Fruit fly (Drosophila melanogaster) whole organism, embryonic: Measurements from ENCODE around the gene CG6294.
A peak's percentile ranks its signal among the peaks of the same experiment; 100 is the strongest.

Experiments used
- BEAF-32 ChIP-seq: fragments of 200-800 bp; sonication (Bioruptor generic); optimal IDR thresholded peaks from 3 replicates; lab custom pipeline; 2017; ENCODE audit warnings: missing biosample characterization, missing genetic modification characterization, mild to moderate bottlenecking, moderate library complexity, missing genetic modification reagents
- Bgb ChIP-seq: fragments of 200-800 bp; sonication (Bioruptor generic); IDR thresholded peaks from 2 replicates; pipeline ENCODE4 v1.3.6; 2022; ENCODE audit warnings: missing biosample characterization, missing genetic modification characterization; ENCODE audit not compliant: partially characterized antibody
- CG10267 ChIP-seq: fragments of 200-800 bp; sonication (Bioruptor generic); optimal IDR thresholded peaks from 2 replicates; lab custom pipeline; 2018; ENCODE audit warnings: missing biosample characterization, mild to moderate bottlenecking, missing genetic modification characterization, moderate library complexity
- CG10959 ChIP-seq: fragments of 200-800 bp; sonication (Bioruptor generic); IDR thresholded peaks from 2 replicates; pipeline ENCODE4 v1.3.6; 2022; ENCODE audit warnings: missing biosample characterization, missing genetic modification characterization
- CG14050 ChIP-seq: fragments of 200-800 bp; sonication (Bioruptor generic); IDR thresholded peaks from 3 replicates; pipeline ENCODE4 v1.3.6; 2022; ENCODE audit warnings: missing biosample characterization, missing genetic modification characterization
- CG14860 ChIP-seq: fragments of 200-800 bp; sonication (Bioruptor generic); IDR thresholded peaks from 3 replicates; pipeline ENCODE4 v1.3.6; 2022; ENCODE audit warnings: missing biosample characterization, missing genetic modification characterization; ENCODE audit not compliant: partially characterized antibody
- CG14965 ChIP-seq: fragments of 200-800 bp; sonication (Bioruptor generic); optimal IDR thresholded peaks from 2 replicates; lab custom pipeline; 2016; ENCODE audit warnings: missing biosample characterization, missing genetic modification characterization, borderline replicate concordance
- CG15514 ChIP-seq: fragments of 200-800 bp; sonication (Bioruptor generic); optimal IDR thresholded peaks from 3 replicates; lab custom pipeline; 2017; ENCODE audit warnings: missing biosample characterization, missing genetic modification characterization, mild to moderate bottlenecking, moderate library complexity, missing genetic modification reagents
- CG1603 ChIP-seq: fragments of 200-800 bp; sonication (Bioruptor generic); optimal IDR thresholded peaks from 2 replicates; lab custom pipeline; 2019; ENCODE audit warnings: missing biosample characterization, mild to moderate bottlenecking, missing genetic modification characterization, moderate library complexity
- CG17802 ChIP-seq: fragments of 200-800 bp; sonication (Bioruptor generic); optimal IDR thresholded peaks from 2 replicates; lab custom pipeline; 2018; ENCODE audit warnings: missing biosample characterization, mild to moderate bottlenecking, missing genetic modification characterization, moderate library complexity
- CG17829 ChIP-seq: fragments of 200-800 bp; optimal IDR thresholded peaks from 2 replicates; lab custom pipeline; 2019; ENCODE audit warnings: missing biosample characterization, mild to moderate bottlenecking, missing genetic modification characterization, moderate library complexity
- CG30403 ChIP-seq: fragments of 200-800 bp; sonication (Bioruptor generic); optimal IDR thresholded peaks from 3 replicates; lab custom pipeline; 2016; ENCODE audit warnings: missing biosample characterization, missing genetic modification characterization
- CG30431 ChIP-seq: fragments of 200-800 bp; sonication (Bioruptor generic); optimal IDR thresholded peaks from 2 replicates; lab custom pipeline; 2017; ENCODE audit warnings: missing biosample characterization, missing genetic modification characterization
- CG3065 ChIP-seq: fragments of 200-800 bp; sonication (Bioruptor generic); optimal IDR thresholded peaks from 2 replicates; lab custom pipeline; 2016; ENCODE audit warnings: missing biosample characterization, missing genetic modification characterization
- CG34224 ChIP-seq: fragments of 200-800 bp; sonication (Bioruptor generic); IDR thresholded peaks from 3 replicates; pipeline ENCODE4 v1.3.6; 2022; ENCODE audit warnings: missing biosample characterization, missing genetic modification characterization; ENCODE audit not compliant: partially characterized antibody
- CG42726 ChIP-seq: fragments of 200-800 bp; sonication (Bioruptor generic); IDR thresholded peaks from 2 replicates; pipeline ENCODE4 v1.3.6; 2022; ENCODE audit warnings: missing biosample characterization, missing genetic modification characterization; ENCODE audit not compliant: partially characterized antibody
- CG4404 ChIP-seq: fragments of 200-800 bp; sonication (Bioruptor generic); IDR thresholded peaks from 2 replicates; pipeline ENCODE4 v1.3.6; 2022; ENCODE audit warnings: missing biosample characterization, missing genetic modification characterization
- CG6683 ChIP-seq: fragments of 200-800 bp; sonication (Bioruptor generic); optimal IDR thresholded peaks from 2 replicates; lab custom pipeline; 2017; ENCODE audit warnings: missing biosample characterization, mild to moderate bottlenecking, missing genetic modification characterization, missing genetic modification reagents
- CG6791 ChIP-seq: fragments of 200-800 bp; sonication (Bioruptor generic); IDR thresholded peaks from 3 replicates; pipeline ENCODE4 v1.3.6; 2022; ENCODE audit warnings: missing biosample characterization, missing genetic modification characterization; ENCODE audit not compliant: partially characterized antibody
- CG7271 ChIP-seq: fragments of 200-800 bp; sonication (Bioruptor generic); optimal IDR thresholded peaks from 2 replicates; lab custom pipeline; 2018; ENCODE audit warnings: missing biosample characterization, mild to moderate bottlenecking, missing genetic modification characterization, moderate library complexity
- CG8290 ChIP-seq, 3 experiments: fragments of 200-800 bp; sonication (Bioruptor generic); optimal IDR thresholded peaks; 2 replicates each; lab custom pipeline; 2016 to 2019; ENCODE audit warnings: missing biosample characterization in 3 of 3, missing genetic modification characterization in 3 of 3, mild to moderate bottlenecking in 2 of 3, moderate library complexity in 1 of 3
- CG9797 ChIP-seq: fragments of 200-800 bp; sonication (Bioruptor generic); optimal IDR thresholded peaks from 3 replicates; lab custom pipeline; 2018; ENCODE audit warnings: missing biosample characterization, mild to moderate bottlenecking, missing genetic modification characterization
- Dll ChIP-seq: fragments of 200-800 bp; sonication (Bioruptor generic); IDR thresholded peaks from 4 replicates; pipeline ENCODE4 v1.3.6; 2022; ENCODE audit warnings: missing biosample characterization, missing genetic modification characterization; ENCODE audit not compliant: partially characterized antibody
- Doc3 ChIP-seq: fragments of 200-800 bp; sonication (Bioruptor generic); IDR thresholded peaks from 3 replicates; pipeline ENCODE4 v1.3.6; 2022; ENCODE audit warnings: missing biosample characterization, missing genetic modification characterization; ENCODE audit not compliant: partially characterized antibody
- E2f2 ChIP-seq: fragments of 200-800 bp; sonication (Bioruptor generic); IDR thresholded peaks from 2 replicates; pipeline ENCODE4 v1.3.6; 2022; ENCODE audit warnings: missing biosample characterization, missing genetic modification characterization
- Eip74EF ChIP-seq, 2 experiments: fragments of 200-800 bp in 1 of 2; fragments of >200 bp in 1 of 2; sonication (Bioruptor generic) in 1 of 2; optimal IDR thresholded peaks; 2 replicates each; lab custom pipeline; 2017 to 2019; ENCODE audit warnings: missing biosample characterization in 2 of 2, missing genetic modification characterization in 2 of 2, mild to moderate bottlenecking in 1 of 2, moderate library complexity in 1 of 2
- HLH4C ChIP-seq: fragments of 200-800 bp; sonication (Bioruptor generic); IDR thresholded peaks from 3 replicates; pipeline ENCODE4 v1.3.6; 2022; ENCODE audit warnings: missing biosample characterization, missing genetic modification characterization; ENCODE audit not compliant: partially characterized antibody
- HLH54F ChIP-seq: fragments of 200-800 bp; sonication (Bioruptor generic); optimal IDR thresholded peaks from 3 replicates; lab custom pipeline; 2016; ENCODE audit warnings: missing biosample characterization, missing genetic modification characterization
- Max ChIP-seq: fragments of 200-800 bp; sonication (Bioruptor generic); optimal IDR thresholded peaks from 2 replicates; lab custom pipeline; 2016; ENCODE audit warnings: missing biosample characterization, mild to moderate bottlenecking, missing genetic modification characterization
- Oaz ChIP-seq: fragments of 200-800 bp; sonication (Bioruptor generic); IDR thresholded peaks from 2 replicates; pipeline ENCODE4 v1.3.6; 2022; ENCODE audit warnings: missing biosample characterization, missing genetic modification characterization
- Sry-δ ChIP-seq: fragments of 200-800 bp; sonication (Bioruptor generic); optimal IDR thresholded peaks from 2 replicates; lab custom pipeline; 2016; ENCODE audit warnings: missing biosample characterization, missing genetic modification characterization
- Xrp1 ChIP-seq: fragments of 200-800 bp; sonication (Bioruptor generic); IDR thresholded peaks from 2 replicates; pipeline ENCODE4 v1.3.6; 2022; ENCODE audit warnings: missing biosample characterization, missing genetic modification characterization
- ac ChIP-seq: fragments of 200-800 bp; sonication (Bioruptor generic); optimal IDR thresholded peaks from 3 replicates; lab custom pipeline; 2017; ENCODE audit warnings: missing biosample characterization, mild to moderate bottlenecking, missing genetic modification characterization
- ap ChIP-seq: fragments of 200-800 bp; sonication (Bioruptor generic); IDR thresholded peaks from 2 replicates; pipeline ENCODE4 v1.3.6; 2022; ENCODE audit warnings: missing biosample characterization, missing genetic modification characterization
- ato ChIP-seq: fragments of 200-800 bp; sonication (Bioruptor generic); IDR thresholded peaks from 2 replicates; pipeline ENCODE4 v1.3.6; 2022; ENCODE audit warnings: missing biosample characterization, missing genetic modification characterization; ENCODE audit not compliant: partially characterized antibody
- bowl ChIP-seq: fragments of 200-800 bp; sonication (Bioruptor generic); IDR thresholded peaks from 2 replicates; pipeline ENCODE4 v1.3.6; 2022; ENCODE audit warnings: missing biosample characterization, missing genetic modification characterization
- br ChIP-seq: fragments of >200 bp; optimal IDR thresholded peaks from 2 replicates; lab custom pipeline; 2017
- chinmo ChIP-seq: fragments of 200-800 bp; sonication (Bioruptor generic); IDR thresholded peaks from 4 replicates; pipeline ENCODE4 v1.3.6; 2022; ENCODE audit warnings: missing biosample characterization, missing genetic modification characterization; ENCODE audit not compliant: partially characterized antibody
- corto ChIP-seq: fragments of 200-800 bp; sonication (Bioruptor generic); optimal IDR thresholded peaks from 2 replicates; lab custom pipeline; 2016; ENCODE audit warnings: missing biosample characterization, mild to moderate bottlenecking, missing genetic modification characterization, moderate library complexity
- dmrt99B ChIP-seq: fragments of 200-800 bp; sonication (Bioruptor generic); optimal IDR thresholded peaks from 2 replicates; lab custom pipeline; 2018; ENCODE audit warnings: missing biosample characterization, mild to moderate bottlenecking, missing genetic modification characterization, moderate library complexity
- jigr1 ChIP-seq: fragments of 200-800 bp; sonication (Bioruptor generic); IDR thresholded peaks from 3 replicates; pipeline ENCODE4 v1.3.6; 2022; ENCODE audit warnings: missing biosample characterization, missing genetic modification characterization
- ken ChIP-seq: fragments of 200-800 bp; sonication (Bioruptor generic); IDR thresholded peaks from 3 replicates; pipeline ENCODE4 v1.3.6; 2022; ENCODE audit warnings: missing biosample characterization, missing genetic modification characterization
- nerfin-2 ChIP-seq: fragments of 200-800 bp; sonication (Bioruptor generic); IDR thresholded peaks from 2 replicates; pipeline ENCODE4 v1.3.6; 2022; ENCODE audit warnings: missing biosample characterization, missing genetic modification characterization; ENCODE audit not compliant: partially characterized antibody
- pan ChIP-seq, 4 experiments: fragments of >200 bp in 3 of 4; fragments of 200-800 bp in 1 of 4; sonication (Bioruptor generic) in 1 of 4; optimal IDR thresholded peaks in 3 of 4; IDR thresholded peaks in 1 of 4; 2 replicates each; pipeline versions ENCODE4 v1.3.6 to Lab custom; 2017 to 2022; ENCODE audit warnings: missing biosample characterization in 2 of 4, missing genetic modification characterization in 2 of 4, mixed read lengths in 1 of 4
- repo ChIP-seq: fragments of 200-800 bp; sonication (Bioruptor generic); optimal IDR thresholded peaks from 2 replicates; lab custom pipeline; 2016; ENCODE audit warnings: missing biosample characterization, missing genetic modification characterization
- ro ChIP-seq: fragments of 200-800 bp; sonication (Bioruptor generic); IDR thresholded peaks from 2 replicates; pipeline ENCODE4 v1.3.6; 2022; ENCODE audit warnings: missing biosample characterization, missing genetic modification characterization
- trh ChIP-seq: fragments of 200-800 bp; sonication (Bioruptor generic); optimal IDR thresholded peaks from 2 replicates; lab custom pipeline; 2016; ENCODE audit warnings: missing biosample characterization, missing genetic modification characterization

CG6294 gene

dm6 chrX:15484451-15485032 is 22.0 kb downstream of the CG6294 start (continued):
- no peak for TF ChIP-seq Eip74EF (GFP tag; optimal IDR thresholded peaks at IDR 0.05; lab: Kevin White, UChicago)
- TF ChIP-seq Sry-δ, result peak; percentile 53
- no peak for TF ChIP-seq ac (GFP tag; lab: Kevin White, UChicago)
- peak; percentile 56; the same call in 2 of the 4 replicates for TF ChIP-seq Dll (GFP tag; lab: Robert Waterston, UW)
- peak; percentile 62; the same call in 2 of the 3 replicates for TF ChIP-seq CG34224 (GFP tag; lab: Robert Waterston, UW)
- TF ChIP-seq Oaz, result no peak
- 0 out of 4 replicates have a peak, but pooled peaks have one; percentile 18 for TF ChIP-seq chinmo
- TF ChIP-seq CG6683, result no peak
- TF ChIP-seq CG17802 (tag; lab: Kevin White, UChicago), result no peak
- TF ChIP-seq CG6791 (GFP tag; lab: Robert Waterston, UW), result peak; percentile 70; the same call in 1 of the 3 replicates
- no peak for TF ChIP-seq corto (GFP tag; lab: Kevin White, UChicago)
- TF ChIP-seq jigr1 (GFP tag; lab: Robert Waterston, UW), result no peak
- peak; percentile 3 for TF ChIP-seq CG15514
- peak; percentile 38 for TF ChIP-seq CG8290 (GFP tag; optimal IDR thresholded peaks at IDR 0.05; lab: Kevin White, UChicago)
- peak; percentile 20 to 46 for TF ChIP-seq CG8290 (tag; optimal IDR thresholded peaks at IDR 0.05; lab: Kevin White, UChicago)
- TF ChIP-seq ato, result peak; percentile 60; the same call in 1 of the 2 replicates
- no peak for TF ChIP-seq CG14050 (GFP tag; lab: Robert Waterston, UW)
- no peak for TF ChIP-seq ap (GFP tag; lab: Robert Waterston, UW)
- no peak for TF ChIP-seq bowl
- no peak for TF ChIP-seq CG30403 (GFP tag; lab: Kevin White, UChicago)
- no peak for TF ChIP-seq CG1603 (tag; lab: Kevin White, UChicago)
- TF ChIP-seq ken (GFP tag; lab: Robert Waterston, UW), result no peak
- TF ChIP-seq CG3065, result no peak
- no peak for TF ChIP-seq CG17829 (tag; lab: Kevin White, UChicago)
- no peak for TF ChIP-seq repo (GFP tag; lab: Kevin White, UChicago)
- 0 out of 2 replicates have a peak, but pooled peaks have one; percentile 29 for TF ChIP-seq E2f2 (GFP tag; lab: Robert Waterston, UW)
- TF ChIP-seq CG30431 (GFP tag; lab: Kevin White, UChicago), result no peak
- no peak for TF ChIP-seq ro (GFP tag; lab: Robert Waterston, UW)
- TF ChIP-seq CG10267 (tag; lab: Kevin White, UChicago), result no peak
- TF ChIP-seq trh (GFP tag; lab: Kevin White, UChicago), result no peak
- 0 out of 3 replicates have a peak, but pooled peaks have one; percentile 20 for TF ChIP-seq Doc3 (GFP tag; lab: Robert Waterston, UW)
- TF ChIP-seq CG14965 (GFP tag; lab: Kevin White, UChicago), result no peak
- TF ChIP-seq HLH54F (GFP tag; lab: Kevin White, UChicago), result no peak
- TF ChIP-seq nerfin-2 (GFP tag; lab: Robert Waterston, UW), result peak; percentile 58; the same call in 1 of the 2 replicates
- TF ChIP-seq CG7271 (tag; lab: Kevin White, UChicago), result no peak
- TF ChIP-seq pan (optimal IDR thresholded peaks at IDR 0.05; lab: Kevin White, UChicago), result no peak
- TF ChIP-seq pan (GFP tag; optimal IDR thresholded peaks at IDR 0.05 in 1 of 2, IDR thresholded peaks at IDR 0.05 in 1 of 2), result no peak
- no peak for TF ChIP-seq CG10959 (GFP tag; lab: Robert Waterston, UW)
- TF ChIP-seq CG42726 (GFP tag; lab: Robert Waterston, UW), result peak; percentile 25; the same call in 1 of the 2 replicates
- no peak for TF ChIP-seq CG4404 (GFP tag; lab: Robert Waterston, UW)
- TF ChIP-seq BEAF-32 (GFP tag; lab: Kevin White, UChicago), result peak; percentile 40
- TF ChIP-seq br (lab: Kevin White, UChicago), result no peak
- TF ChIP-seq CG9797 (GFP tag; lab: Kevin White, UChicago), result no peak
- TF ChIP-seq Xrp1 (GFP tag; lab: Robert Waterston, UW), result no peak
- peak; percentile 56; the same call in 1 of the 3 replicates for TF ChIP-seq CG14860
- TF ChIP-seq Bgb (GFP tag; lab: Robert Waterston, UW), result peak; percentile 49
- TF ChIP-seq HLH4C (GFP tag; lab: Robert Waterston, UW), result peak; percentile 74
- TF ChIP-seq Max (GFP tag; lab: Kevin White, UChicago), result no peak
- TF ChIP-seq dmrt99B (tag; lab: Kevin White, UChicago), result no peak
